Worm (Caenorhabditis elegans): ENCODE results near the gene F09E10.1.

DNA sequence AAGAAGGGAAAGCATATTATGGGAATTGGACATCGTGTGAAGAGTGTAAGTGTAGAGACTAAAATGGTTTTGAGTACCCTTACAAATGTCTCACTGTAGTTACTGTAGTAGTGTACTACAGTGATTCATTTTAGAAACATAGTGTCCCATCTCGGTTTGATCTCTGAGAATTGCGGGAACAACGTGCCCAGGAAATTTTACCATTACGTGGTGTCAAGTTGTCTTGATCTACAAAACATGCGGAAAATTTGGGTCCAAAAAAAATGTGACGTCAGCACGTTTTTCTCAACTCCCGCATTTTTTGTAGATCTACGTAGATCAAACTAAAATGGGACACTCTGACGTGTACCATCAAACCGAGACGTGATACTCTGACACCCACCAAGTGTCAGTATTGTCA, 19.4 kb upstream of the F09E10.1 start:
- TF ChIP-seq nhr-77 (tag; optimal IDR thresholded peaks at IDR 0.05) = no peak
- TF ChIP-seq pha-4 (tag; optimal IDR thresholded peaks at IDR 0.05) = no peak
- no peak for TF ChIP-seq nhr-237 (tag; optimal IDR thresholded peaks at IDR 0.05)
- TF ChIP-seq unc-62 (GFP tag; optimal IDR thresholded peaks at IDR 0.05) = no peak
- no peak for TF ChIP-seq tbx-2 (tag; optimal IDR thresholded peaks at IDR 0.05)
- no peak for TF ChIP-seq elt-1 (tag; optimal IDR thresholded peaks at IDR 0.05)
- TF ChIP-seq lsy-12 (tag; optimal IDR thresholded peaks at IDR 0.05) = no peak
- TF ChIP-seq nhr-12 (tag; optimal IDR thresholded peaks at IDR 0.05) = no peak
- TF ChIP-seq snpc-4 (tag; optimal IDR thresholded peaks at IDR 0.05) = no peak
- no peak for TF ChIP-seq ztf-11 (tag; optimal IDR thresholded peaks at IDR 0.05)
- no peak for TF ChIP-seq egl-5 (tag; optimal IDR thresholded peaks at IDR 0.05)
- no peak for TF ChIP-seq pqm-1 (tag; optimal IDR thresholded peaks at IDR 0.05)
- TF ChIP-seq mdl-1 (tag; optimal IDR thresholded peaks at IDR 0.05) = no peak
- TF ChIP-seq fkh-2 (tag; optimal IDR thresholded peaks at IDR 0.05) = no peak

All from whole organism, L3 larva.